Fruit fly (Drosophila melanogaster) whole organism, embryonic: ENCODE data around the gene Shc.

Experiments used
- Adf1 ChIP-seq: fragments of 200-800 bp; sonication (Bioruptor generic); IDR thresholded peaks from 2 replicates; pipeline ENCODE4 v1.3.6; 2022; ENCODE audit warnings: missing biosample characterization, missing genetic modification characterization
- BEAF-32 ChIP-seq: fragments of 200-800 bp; sonication (Bioruptor generic); optimal IDR thresholded peaks from 3 replicates; lab custom pipeline; 2017; ENCODE audit warnings: missing biosample characterization, missing genetic modification characterization, mild to moderate bottlenecking, moderate library complexity, missing genetic modification reagents
- Bteb2 ChIP-seq: fragments of 200-800 bp; sonication (Bioruptor generic); optimal IDR thresholded peaks from 2 replicates; lab custom pipeline; 2016; ENCODE audit warnings: missing biosample characterization, missing genetic modification characterization
- CG13287 ChIP-seq: fragments of 200-800 bp; sonication (Bioruptor generic); IDR thresholded peaks from 2 replicates; pipeline ENCODE4 v1.3.6; 2022; ENCODE audit warnings: missing biosample characterization, missing genetic modification characterization; ENCODE audit not compliant: partially characterized antibody
- CG13624 ChIP-seq: fragments of 200-800 bp; sonication (Bioruptor generic); optimal IDR thresholded peaks from 2 replicates; lab custom pipeline; 2016; ENCODE audit warnings: missing biosample characterization, missing genetic modification characterization
- CG14710 ChIP-seq: fragments of 200-800 bp; sonication (Bioruptor generic); optimal IDR thresholded peaks from 3 replicates; lab custom pipeline; 2019; ENCODE audit warnings: missing biosample characterization, mild to moderate bottlenecking, missing genetic modification characterization, moderate library complexity
- CG17328 ChIP-seq: fragments of 200-800 bp; sonication (Bioruptor generic); IDR thresholded peaks from 2 replicates; pipeline ENCODE4 v1.3.6; 2022; ENCODE audit warnings: missing biosample characterization, missing genetic modification characterization
- CG17568 ChIP-seq: fragments of 200-800 bp; sonication (Bioruptor generic); optimal IDR thresholded peaks from 2 replicates; lab custom pipeline; 2018; ENCODE audit warnings: missing biosample characterization, mild to moderate bottlenecking, missing genetic modification characterization, moderate library complexity
- CG1832 ChIP-seq: fragments of 200-800 bp; sonication (Bioruptor generic); optimal IDR thresholded peaks from 2 replicates; lab custom pipeline; 2017; ENCODE audit warnings: missing biosample characterization, mild to moderate bottlenecking, missing genetic modification characterization, inconsistent platforms
- CG2889 ChIP-seq: fragments of 200-800 bp; sonication (Bioruptor generic); IDR thresholded peaks from 3 replicates; pipeline ENCODE4 v1.3.6; 2022; ENCODE audit warnings: missing biosample characterization, missing genetic modification characterization
- CG32772 ChIP-seq: fragments of 200-800 bp; sonication (Bioruptor generic); IDR thresholded peaks from 2 replicates; pipeline ENCODE4 v1.3.6; 2022; ENCODE audit warnings: missing biosample characterization, missing genetic modification characterization
- CG34376 ChIP-seq: fragments of 200-800 bp; sonication (Bioruptor generic); optimal IDR thresholded peaks from 2 replicates; lab custom pipeline; 2018; ENCODE audit warnings: missing biosample characterization, mild to moderate bottlenecking, missing genetic modification characterization
- CG4282 ChIP-seq: fragments of 200-800 bp; sonication (Bioruptor generic); optimal IDR thresholded peaks from 2 replicates; lab custom pipeline; 2016; ENCODE audit warnings: missing biosample characterization, missing genetic modification characterization
- CG6175 ChIP-seq: fragments of 200-800 bp; sonication (Bioruptor generic); IDR thresholded peaks from 3 replicates; pipeline ENCODE4 v1.3.6; 2022; ENCODE audit warnings: missing biosample characterization, missing genetic modification characterization
- CG6683 ChIP-seq: fragments of 200-800 bp; sonication (Bioruptor generic); optimal IDR thresholded peaks from 2 replicates; lab custom pipeline; 2017; ENCODE audit warnings: missing biosample characterization, mild to moderate bottlenecking, missing genetic modification characterization, missing genetic modification reagents
- CG7928 ChIP-seq: fragments of 200-800 bp; sonication (Bioruptor generic); optimal IDR thresholded peaks from 2 replicates; lab custom pipeline; 2017; ENCODE audit warnings: missing biosample characterization, mild to moderate bottlenecking, missing genetic modification characterization
- CG9437 ChIP-seq: fragments of 200-800 bp; sonication (Bioruptor generic); optimal IDR thresholded peaks from 2 replicates; lab custom pipeline; 2018; ENCODE audit warnings: missing biosample characterization, mild to moderate bottlenecking, missing genetic modification characterization
- CG9727 ChIP-seq: fragments of 200-800 bp; sonication (Bioruptor generic); optimal IDR thresholded peaks from 3 replicates; lab custom pipeline; 2017; ENCODE audit warnings: missing biosample characterization, mild to moderate bottlenecking, missing genetic modification characterization
- CG9797 ChIP-seq: fragments of 200-800 bp; sonication (Bioruptor generic); optimal IDR thresholded peaks from 3 replicates; lab custom pipeline; 2018; ENCODE audit warnings: missing biosample characterization, mild to moderate bottlenecking, missing genetic modification characterization
- Dip2 ChIP-seq: fragments of 200-800 bp; sonication (Bioruptor generic); IDR thresholded peaks from 2 replicates; pipeline ENCODE4 v1.3.6; 2022; ENCODE audit warnings: missing biosample characterization, missing genetic modification characterization
- Dip3 ChIP-seq: fragments of 200-800 bp; sonication (Bioruptor generic); optimal IDR thresholded peaks from 3 replicates; lab custom pipeline; 2016; ENCODE audit warnings: missing biosample characterization, missing genetic modification characterization
- Fer2 ChIP-seq: fragments of 200-800 bp; sonication (Bioruptor generic); optimal IDR thresholded peaks from 2 replicates; lab custom pipeline; 2018; ENCODE audit warnings: missing biosample characterization, mild to moderate bottlenecking, missing genetic modification characterization, moderate library complexity
- Hmx ChIP-seq: fragments of 200-800 bp; sonication (Bioruptor generic); optimal IDR thresholded peaks from 2 replicates; lab custom pipeline; 2016; ENCODE audit warnings: missing biosample characterization, missing genetic modification characterization
- Hr51 ChIP-seq, 2 experiments: fragments of 200-800 bp; sonication (Bioruptor generic); optimal IDR thresholded peaks; 2 replicates in 1 of 2; 3 replicates in 1 of 2; lab custom pipeline; 2016 to 2018; ENCODE audit warnings: missing biosample characterization in 2 of 2, missing genetic modification characterization in 2 of 2, mild to moderate bottlenecking in 1 of 2, moderate library complexity in 1 of 2
- Hr78 ChIP-seq, 2 experiments: fragments of 200-800 bp in 1 of 2; fragments of >200 bp in 1 of 2; sonication (Bioruptor generic) in 1 of 2; optimal IDR thresholded peaks; 2 replicates each; lab custom pipeline; 2017 to 2019; ENCODE audit warnings: missing biosample characterization in 2 of 2, missing genetic modification characterization in 2 of 2, mild to moderate bottlenecking in 1 of 2, moderate library complexity in 1 of 2
- Lpt ChIP-seq: fragments of >200 bp; optimal IDR thresholded peaks from 2 replicates; lab custom pipeline; 2018; ENCODE audit warnings: missing biosample characterization, missing genetic modification characterization
- MESR4 ChIP-seq: fragments of 200-800 bp; sonication (Bioruptor generic); optimal IDR thresholded peaks from 2 replicates; lab custom pipeline; 2018; ENCODE audit warnings: missing biosample characterization, mild to moderate bottlenecking, missing genetic modification characterization, moderate library complexity
- Mrtf ChIP-seq: fragments of 200-800 bp; sonication (Bioruptor generic); IDR thresholded peaks from 3 replicates; pipeline ENCODE4 v1.3.6; 2022; ENCODE audit warnings: missing biosample characterization, missing genetic modification characterization
- Nf-YB ChIP-seq: fragments of 200-800 bp; sonication (Bioruptor generic); optimal IDR thresholded peaks from 3 replicates; lab custom pipeline; 2019; ENCODE audit warnings: missing biosample characterization, mild to moderate bottlenecking, missing genetic modification characterization, moderate library complexity
- Oaz ChIP-seq: fragments of 200-800 bp; sonication (Bioruptor generic); IDR thresholded peaks from 2 replicates; pipeline ENCODE4 v1.3.6; 2022; ENCODE audit warnings: missing biosample characterization, missing genetic modification characterization
- Opbp ChIP-seq: fragments of 200-800 bp; sonication (Bioruptor generic); IDR thresholded peaks from 3 replicates; pipeline ENCODE4 v1.3.6; 2022; ENCODE audit warnings: missing biosample characterization, missing genetic modification characterization; ENCODE audit not compliant: partially characterized antibody
- bigmax ChIP-seq: fragments of 200-800 bp; sonication (Bioruptor generic); optimal IDR thresholded peaks from 2 replicates; lab custom pipeline; 2018; ENCODE audit warnings: missing biosample characterization, mild to moderate bottlenecking, missing genetic modification characterization
- caup ChIP-seq: fragments of 200-800 bp; sonication (Bioruptor generic); optimal IDR thresholded peaks from 3 replicates; lab custom pipeline; 2017; ENCODE audit warnings: missing biosample characterization, mild to moderate bottlenecking, missing genetic modification characterization, moderate library complexity; ENCODE audit not compliant: severe bottlenecking
- dmrt11E ChIP-seq: fragments of 200-800 bp; sonication (Bioruptor generic); optimal IDR thresholded peaks from 3 replicates; lab custom pipeline; 2018; ENCODE audit warnings: missing biosample characterization, mild to moderate bottlenecking, missing genetic modification characterization, moderate library complexity
- en ChIP-seq: fragments of 200-800 bp; sonication (Bioruptor generic); optimal IDR thresholded peaks from 2 replicates; lab custom pipeline; 2016; ENCODE audit warnings: missing biosample characterization, missing genetic modification characterization
- ftz-f1 ChIP-seq: fragments of 200-800 bp; sonication (Bioruptor generic); optimal IDR thresholded peaks from 2 replicates; lab custom pipeline; 2016; ENCODE audit warnings: missing biosample characterization, missing genetic modification characterization
- gcm2 ChIP-seq: fragments of 200-800 bp; sonication (Bioruptor generic); optimal IDR thresholded peaks from 2 replicates; lab custom pipeline; 2016; ENCODE audit warnings: missing biosample characterization, missing genetic modification characterization
- grn ChIP-seq: fragments of 200-800 bp; sonication (Bioruptor generic); optimal IDR thresholded peaks from 3 replicates; lab custom pipeline; 2017; ENCODE audit warnings: missing biosample characterization, missing genetic modification characterization
- jumu ChIP-seq: fragments of 200-800 bp; sonication (Bioruptor generic); optimal IDR thresholded peaks from 3 replicates; lab custom pipeline; 2016; ENCODE audit warnings: missing biosample characterization, missing genetic modification characterization
- lbe ChIP-seq: fragments of 200-800 bp; sonication (Bioruptor generic); optimal IDR thresholded peaks from 2 replicates; lab custom pipeline; 2016; ENCODE audit warnings: missing biosample characterization, mild to moderate bottlenecking, missing genetic modification characterization
- mirr ChIP-seq: fragments of 200-800 bp; sonication (Bioruptor generic); optimal IDR thresholded peaks from 3 replicates; lab custom pipeline; 2018; ENCODE audit warnings: missing biosample characterization, mild to moderate bottlenecking, missing genetic modification characterization
- nau ChIP-seq: fragments of 200-800 bp; sonication (Bioruptor generic); optimal IDR thresholded peaks from 3 replicates; lab custom pipeline; 2017; ENCODE audit warnings: missing biosample characterization, mild to moderate bottlenecking, missing genetic modification characterization, missing genetic modification reagents
- nerfin-2 ChIP-seq: fragments of 200-800 bp; sonication (Bioruptor generic); IDR thresholded peaks from 2 replicates; pipeline ENCODE4 v1.3.6; 2022; ENCODE audit warnings: missing biosample characterization, missing genetic modification characterization; ENCODE audit not compliant: partially characterized antibody
- nmo ChIP-seq: fragments of 200-800 bp; sonication (Bioruptor generic); optimal IDR thresholded peaks from 2 replicates; lab custom pipeline; 2018; ENCODE audit warnings: missing biosample characterization, mild to moderate bottlenecking, missing genetic modification characterization, moderate library complexity
- sna ChIP-seq: fragments of 200-800 bp; sonication (Bioruptor generic); IDR thresholded peaks from 2 replicates; pipeline ENCODE4 v1.3.6; 2022; ENCODE audit warnings: missing biosample characterization, missing genetic modification characterization; ENCODE audit not compliant: partially characterized antibody
- tin ChIP-seq: fragments of 200-800 bp; sonication (Bioruptor generic); optimal IDR thresholded peaks from 3 replicates; lab custom pipeline; 2016; ENCODE audit warnings: missing biosample characterization, missing genetic modification characterization
- trem ChIP-seq: fragments of 200-800 bp; optimal IDR thresholded peaks from 3 replicates; lab custom pipeline; 2019; ENCODE audit warnings: missing biosample characterization, mild to moderate bottlenecking, missing genetic modification characterization, moderate library complexity
- tx ChIP-seq: fragments of 200-800 bp; sonication (Bioruptor generic); optimal IDR thresholded peaks from 2 replicates; lab custom pipeline; 2016; ENCODE audit warnings: missing biosample characterization, missing genetic modification characterization
- vvl ChIP-seq: fragments of 200-800 bp; sonication (Bioruptor generic); IDR thresholded peaks from 2 replicates; pipeline ENCODE4 v1.3.6; 2022; ENCODE audit warnings: missing biosample characterization, missing genetic modification characterization

The Shc gene

DNA sequence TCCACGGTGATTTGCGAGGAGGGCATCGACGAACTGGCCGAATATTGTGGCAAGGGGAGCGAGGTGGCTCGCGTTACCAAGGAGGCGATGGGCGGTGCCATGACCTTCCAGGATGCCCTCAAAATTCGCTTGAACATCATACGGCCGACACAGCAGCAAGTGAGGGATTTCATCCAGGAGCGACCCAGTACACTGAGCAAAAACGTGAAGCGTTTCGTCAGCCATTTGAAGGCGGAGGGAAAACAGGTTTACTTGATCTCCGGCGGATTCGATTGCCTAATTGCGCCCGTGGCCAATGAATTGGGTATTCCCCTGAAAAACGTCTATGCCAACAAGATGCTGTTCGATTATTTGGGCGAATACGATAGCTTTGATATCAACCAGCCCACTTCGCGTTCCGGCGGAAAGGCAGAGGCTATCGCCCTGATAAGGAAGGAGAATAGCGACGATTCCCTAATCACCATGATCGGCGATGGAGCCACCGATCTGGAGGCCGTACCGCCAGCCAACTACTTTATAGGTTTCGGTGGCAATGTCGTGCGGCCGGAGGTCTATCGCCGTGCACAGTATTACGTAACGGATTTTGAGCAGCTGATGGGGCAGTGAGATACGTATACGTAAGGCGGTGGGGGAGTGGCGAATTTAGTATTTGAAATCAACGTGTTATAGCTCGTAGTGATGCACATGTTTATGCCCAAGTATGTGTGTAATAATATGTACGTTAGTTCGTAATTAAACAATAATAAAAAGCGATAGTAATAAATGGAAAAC lies 2.9 kb upstream of the Shc start (continued):
- TF ChIP-seq Opbp (GFP tag; lab: Robert Waterston, UW) (no peak), Hr78 (GFP tag; optimal IDR thresholded peaks at IDR 0.05; lab: Kevin White, UChicago) (no peak), grn (GFP tag; lab: Kevin White, UChicago) (peak; percentile 85), ftz-f1 (GFP tag; lab: Kevin White, UChicago) (peak; percentile 38), CG14710 (tag; lab: Kevin White, UChicago) (no peak), tin (GFP tag; lab: Kevin White, UChicago) (no peak), CG17568 (GFP tag; lab: Kevin White, UChicago) (no peak), Dip3 (GFP tag; lab: Kevin White, UChicago) (no peak), CG6175 (GFP tag; lab: Robert Waterston, UW) (no peak; the same call in 2 of the 3 replicates), bigmax (GFP tag; lab: Kevin White, UChicago) (no peak), gcm2 (GFP tag; lab: Kevin White, UChicago) (no peak), Oaz (no peak), Fer2 (no peak), CG4282 (GFP tag; lab: Kevin White, UChicago) (no peak), Dip2 (no peak), en (GFP tag; lab: Kevin White, UChicago) (no peak), CG7928 (GFP tag; lab: Kevin White, UChicago) (no peak), Mrtf (GFP tag; lab: Robert Waterston, UW) (no peak), trem (tag; lab: Kevin White, UChicago) (no peak), CG17328 (GFP tag; lab: Robert Waterston, UW) (no peak), CG1832 (GFP tag; lab: Kevin White, UChicago) (no peak), lbe (GFP tag; lab: Kevin White, UChicago) (no peak), dmrt11E (no peak), Hr51 (GFP tag; optimal IDR thresholded peaks at IDR 0.05; lab: Kevin White, UChicago) (peak in 1 of 2 experiments; percentile 0), BEAF-32 (GFP tag; lab: Kevin White, UChicago) (peak; percentile 8), CG13287 (GFP tag; lab: Robert Waterston, UW) (0 out of 2 replicates have a peak, but pooled peaks have one; percentile 5), Bteb2 (GFP tag; lab: Kevin White, UChicago) (no peak), nmo (GFP tag; lab: Kevin White, UChicago) (no peak), CG2889 (no peak), Hmx (GFP tag; lab: Kevin White, UChicago) (no peak), mirr (GFP tag; lab: Kevin White, UChicago) (peak; percentile 37), CG9727 (GFP tag; lab: Kevin White, UChicago) (no peak), Adf1 (GFP tag; lab: Robert Waterston, UW) (no peak), nerfin-2 (GFP tag; lab: Robert Waterston, UW) (no peak), Nf-YB (GFP tag; lab: Kevin White, UChicago) (no peak), CG6683 (no peak), CG34376 (peak; percentile 57), caup (GFP tag; lab: Kevin White, UChicago) (no peak), CG9797 (GFP tag; lab: Kevin White, UChicago) (no peak), Lpt (no peak), MESR4 (GFP tag; lab: Kevin White, UChicago) (peak; percentile 38), vvl (GFP tag; lab: Robert Waterston, UW) (no peak), CG9437 (GFP tag; lab: Kevin White, UChicago) (peak; percentile 98), jumu (no peak), CG13624 (GFP tag; lab: Kevin White, UChicago) (no peak), nau (no peak), tx (no peak), CG32772 (GFP tag; lab: Robert Waterston, UW) (no peak), sna (GFP tag; lab: Robert Waterston, UW) (peak; percentile 12; the same call in 1 of the 2 replicates)
